Fruit fly (Drosophila melanogaster) Kc167 (cell line): ENCODE data around the gene Prps.

Experiments used
- Myc ChIP-seq: fragments of >200 bp; optimal IDR thresholded peaks from 2 replicates; lab custom pipeline; 2017; ENCODE audit warnings: missing external identifiers
- Sin3A ChIP-seq: fragments of >200 bp; optimal IDR thresholded peaks from 2 replicates; lab custom pipeline; 2018; ENCODE audit warnings: missing external identifiers
- h ChIP-seq: fragments of >200 bp; optimal IDR thresholded peaks from 3 replicates; lab custom pipeline; 2018; ENCODE audit warnings: missing external identifiers
- insv ChIP-seq: fragments of >200 bp; optimal IDR thresholded peaks from 3 replicates; lab custom pipeline; 2018; ENCODE audit warnings: missing external identifiers
- psq ChIP-seq: fragments of >200 bp; optimal IDR thresholded peaks from 2 replicates; lab custom pipeline; 2017; ENCODE audit warnings: missing external identifiers
- ttk ChIP-seq: sonication (Bioruptor generic); optimal IDR thresholded peaks from 2 replicates; lab custom pipeline; 2017; ENCODE audit warnings: missing external identifiers

Gene Prps

dm6 chr3L:9716595-9716994, 20.1 kb upstream of the Prps start:
- no peak for TF ChIP-seq insv (lab: Kevin White, UChicago)
- TF ChIP-seq h: no peak
- TF ChIP-seq psq: no peak
- no peak for TF ChIP-seq ttk (lab: Kevin White, UChicago)
- TF ChIP-seq Myc: no peak
- no peak for TF ChIP-seq Sin3A (lab: Kevin White, UChicago)

dm6 chr3L:9714537-9715144, 18.1 kb upstream of the Prps start:
- TF ChIP-seq Myc: no peak

dm6 chr3L:9713828-9714536, 17.5 kb upstream of the Prps start, which contains the start of gene vsg:
Gene vsg (plus strand): TSS chr3L:9714324.
- no peak for TF ChIP-seq h
- TF ChIP-seq Myc: no peak
- no peak for TF ChIP-seq psq
- no peak for TF ChIP-seq ttk (lab: Kevin White, UChicago)
- TF ChIP-seq Sin3A (lab: Kevin White, UChicago): no peak
- TF ChIP-seq insv (lab: Kevin White, UChicago): no peak

dm6 chr3L:9713383-9713827, 16.9 kb upstream of the Prps start, which contains the start of gene SH3PX1:
Gene SH3PX1 (minus strand): TSS chr3L:9713827.
- no peak for TF ChIP-seq Sin3A (lab: Kevin White, UChicago)
- TF ChIP-seq insv (lab: Kevin White, UChicago): no peak
- TF ChIP-seq h: no peak
- no peak for TF ChIP-seq Myc
- TF ChIP-seq psq: no peak

dm6 chr3L:9712066-9712789, 15.7 kb upstream of the Prps start:
- TF ChIP-seq insv (lab: Kevin White, UChicago) (no peak), psq (no peak), Sin3A (lab: Kevin White, UChicago) (no peak), Myc (no peak), h (no peak)

dm6 chr3L:9711203-9711602, 14.7 kb upstream of the Prps start:
- TF ChIP-seq insv (lab: Kevin White, UChicago) (no peak), psq (no peak), h (no peak), ttk (lab: Kevin White, UChicago) (no peak), Sin3A (lab: Kevin White, UChicago) (no peak), Myc (no peak)

- TF ChIP-seq Sin3A (lab: Kevin White, UChicago) (no peak), h (no peak), ttk (lab: Kevin White, UChicago) (no peak), insv (lab: Kevin White, UChicago) (no peak), Myc (no peak), psq (no peak)
Measured at dm6 chr3L:9708797-9709196, 12.3 kb upstream of the Prps start.

dm6 chr3L:9705591-9705990, 9.1 kb upstream of the Prps start:
- TF ChIP-seq h (no peak), Sin3A (lab: Kevin White, UChicago) (no peak), insv (lab: Kevin White, UChicago) (no peak), psq (no peak), ttk (lab: Kevin White, UChicago) (no peak), Myc (no peak)

dm6 chr3L:9704162-9704748, 7.8 kb upstream of the Prps start, which contains the start of gene CG16711:
Gene CG16711 (plus strand): TSS chr3L:9704331.
- TF ChIP-seq insv (lab: Kevin White, UChicago) (no peak), Myc (no peak), psq (no peak), h (no peak), Sin3A (lab: Kevin White, UChicago) (no peak), ttk (lab: Kevin White, UChicago) (no peak)

dm6 chr3L:9703495-9703894, 7.0 kb upstream of the Prps start, which contains the start of gene CG6761:
Gene CG6761 (minus strand): TSS chr3L:9703595.
- no peak for TF ChIP-seq Myc
- no peak for TF ChIP-seq h
- no peak for TF ChIP-seq insv (lab: Kevin White, UChicago)
- TF ChIP-seq psq: no peak
- TF ChIP-seq Sin3A (lab: Kevin White, UChicago): no peak

dm6 chr3L:9698193-9698642, 1.7 kb upstream of the Prps start, which contains the start of gene Ubc4:
Gene Ubc4 (plus strand): TSS chr3L:9698336.
- no peak for TF ChIP-seq Sin3A (lab: Kevin White, UChicago)
- no peak for TF ChIP-seq psq
- no peak for TF ChIP-seq ttk (lab: Kevin White, UChicago)
- no peak for TF ChIP-seq Myc
- TF ChIP-seq insv (lab: Kevin White, UChicago): no peak
- TF ChIP-seq h: no peak

dm6 chr3L:9697527-9697883, 1.0 kb upstream of the Prps start:
- TF ChIP-seq insv (lab: Kevin White, UChicago): no peak
- TF ChIP-seq psq: no peak
- TF ChIP-seq Myc: no peak
- TF ChIP-seq Sin3A (lab: Kevin White, UChicago): no peak
- TF ChIP-seq ttk (lab: Kevin White, UChicago): no peak
- no peak for TF ChIP-seq h
